Worm (Caenorhabditis elegans) whole organism, early embryonic: ENCODE data around the gene ugt-55.
A peak's percentile ranks its signal among the peaks of the same experiment; 100 is the strongest.

Source experiments
- B0310.2 ChIP-seq: sonication (generic microtip); optimal IDR thresholded peaks from 2 replicates; lab custom pipeline; 2016; ENCODE audit warnings: mild to moderate bottlenecking, missing genetic modification characterization, missing compliant biosample characterization
- F13C5.2 ChIP-seq: sonication (generic microtip); optimal IDR thresholded peaks from 2 replicates; lab custom pipeline; 2017; ENCODE audit warnings: mild to moderate bottlenecking, missing genetic modification characterization, inconsistent platforms, missing compliant biosample characterization
- aly-1 ChIP-seq: sonication (generic microtip); optimal IDR thresholded peaks from 2 replicates; lab custom pipeline; 2016; ENCODE audit warnings: missing genetic modification characterization, missing compliant biosample characterization
- ama-1 ChIP-seq: fragments of 150-350 bp; optimal IDR thresholded peaks from 2 replicates; lab custom pipeline; 2014
- ceh-13 ChIP-seq: fragments of 200-800 bp; sonication (Bioruptor generic); optimal IDR thresholded peaks from 2 replicates; lab custom pipeline; 2018; ENCODE audit warnings: mild to moderate bottlenecking, missing genetic modification characterization, missing compliant biosample characterization
- ceh-36 ChIP-seq: sonication (generic microtip); optimal IDR thresholded peaks from 2 replicates; lab custom pipeline; 2016; ENCODE audit warnings: missing genetic modification characterization, inconsistent platforms, missing compliant biosample characterization
- ets-7 ChIP-seq: sonication (generic microtip); optimal IDR thresholded peaks from 2 replicates; lab custom pipeline; 2016; ENCODE audit warnings: missing genotype, missing genetic modification characterization, missing compliant biosample characterization
- flt-1 ChIP-seq: fragments of 200-800 bp; sonication (Bioruptor generic); IDR thresholded peaks from 2 replicates; pipeline ENCODE4 v1.3.6; 2022; ENCODE audit warnings: missing genetic modification characterization, missing compliant biosample characterization
- hmbx-1 ChIP-seq: sonication (generic microtip); optimal IDR thresholded peaks from 2 replicates; lab custom pipeline; 2016; ENCODE audit warnings: mild to moderate bottlenecking, missing genetic modification characterization, missing compliant biosample characterization
- hmg-4 ChIP-seq: fragments of 200-800 bp; sonication (Bioruptor generic); optimal IDR thresholded peaks from 2 replicates; lab custom pipeline; 2018; ENCODE audit warnings: mild to moderate bottlenecking, missing genetic modification characterization, missing compliant biosample characterization
- hnd-1 ChIP-seq: sonication (generic microtip); optimal IDR thresholded peaks from 2 replicates; lab custom pipeline; 2016; ENCODE audit warnings: missing genetic modification characterization, missing compliant biosample characterization
- pes-1 ChIP-seq: fragments of 200-800 bp; sonication (Bioruptor generic); IDR thresholded peaks from 2 replicates; pipeline ENCODE4 v1.3.6; 2022; ENCODE audit warnings: missing genetic modification reagents, missing genetic modification characterization, missing compliant biosample characterization
- scrt-1 ChIP-seq: fragments of 200-800 bp; sonication (Bioruptor generic); IDR thresholded peaks from 2 replicates; pipeline ENCODE4 v1.3.6; 2022; ENCODE audit warnings: missing genetic modification characterization, missing compliant biosample characterization
- sea-1 ChIP-seq: fragments of 200-800 bp; sonication (Bioruptor generic); conservative IDR thresholded peaks from 2 replicates; pipeline ENCODE4 v1.3.6; 2022; ENCODE audit warnings: missing genetic modification characterization, missing compliant biosample characterization
- tbx-11 ChIP-seq: fragments of 200-800 bp; sonication (Bioruptor generic); IDR thresholded peaks from 2 replicates; pipeline ENCODE4 v1.3.6; 2022; ENCODE audit warnings: missing genetic modification characterization, missing compliant biosample characterization
- tbx-37 ChIP-seq: fragments of 200-800 bp; sonication (Bioruptor generic); conservative IDR thresholded peaks from 2 replicates; pipeline ENCODE4 v1.3.6; 2022; ENCODE audit warnings: missing genetic modification reagents, missing genetic modification characterization, missing compliant biosample characterization
- tra-4 ChIP-seq: sonication (generic microtip); optimal IDR thresholded peaks from 2 replicates; lab custom pipeline; 2017; ENCODE audit warnings: missing genetic modification characterization, missing compliant biosample characterization

ugt-55 gene

ce11 chrV:12261377-12261776, 4.9 kb downstream of the ugt-55 start, which contains the start of gene tbb-6:
tbb-6 (plus strand) TSS chrV:12261531.
- TF ChIP-seq flt-1 (no peak), B0310.2 (no peak), tbx-11 (no peak), tbx-37 (no peak), sea-1 (GFP tag; lab: Robert Waterston, UW) (no peak), F13C5.2 (no peak), tra-4 (tag; lab: Kevin White, UChicago) (no peak), ets-7 (no peak), hmg-4 (GFP tag; lab: Kevin White, UChicago) (no peak), aly-1 (no peak), ama-1 (lab: Kevin White, UChicago) (no peak), ceh-36 (no peak), hnd-1 (tag; lab: Kevin White, UChicago) (no peak), pes-1 (no peak)

DNA sequence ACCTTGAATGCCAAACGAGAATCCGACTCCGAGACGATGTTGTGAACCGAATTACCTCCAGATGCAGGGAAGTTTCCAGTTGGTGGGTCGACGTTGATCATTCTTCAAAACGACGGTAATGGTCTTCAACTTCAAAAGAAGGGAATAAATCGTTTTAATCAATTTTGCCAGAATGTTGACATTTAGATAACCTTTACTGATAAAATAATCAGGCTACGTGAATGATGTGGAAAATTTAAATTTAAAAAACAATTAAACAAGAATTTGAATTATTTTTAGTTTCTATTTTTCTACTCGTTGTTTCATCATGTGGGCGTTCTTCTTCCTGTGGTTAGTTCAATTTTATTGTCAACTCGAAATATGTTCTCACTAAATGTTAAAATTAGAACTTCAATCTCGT, 7.2 kb downstream of the ugt-55 start, which contains the start of gene ssp-35:
TSS of gene ssp-35 (minus strand) at position 101 of the 400 bp plus-strand sequence.
- TF ChIP-seq ceh-36 (no peak), sea-1 (GFP tag; lab: Robert Waterston, UW) (no peak), hmg-4 (GFP tag; lab: Kevin White, UChicago) (no peak), tbx-37 (no peak), F13C5.2 (no peak), ceh-13 (no peak), pes-1 (no peak), hnd-1 (tag; lab: Kevin White, UChicago) (no peak), tra-4 (tag; lab: Kevin White, UChicago) (no peak), flt-1 (no peak), hmbx-1 (tag; lab: Kevin White, UChicago) (no peak), tbx-11 (no peak), ets-7 (no peak), scrt-1 (GFP tag; lab: Robert Waterston, UW) (no peak), B0310.2 (no peak), aly-1 (no peak), ama-1 (lab: Kevin White, UChicago) (no peak)

DNA sequence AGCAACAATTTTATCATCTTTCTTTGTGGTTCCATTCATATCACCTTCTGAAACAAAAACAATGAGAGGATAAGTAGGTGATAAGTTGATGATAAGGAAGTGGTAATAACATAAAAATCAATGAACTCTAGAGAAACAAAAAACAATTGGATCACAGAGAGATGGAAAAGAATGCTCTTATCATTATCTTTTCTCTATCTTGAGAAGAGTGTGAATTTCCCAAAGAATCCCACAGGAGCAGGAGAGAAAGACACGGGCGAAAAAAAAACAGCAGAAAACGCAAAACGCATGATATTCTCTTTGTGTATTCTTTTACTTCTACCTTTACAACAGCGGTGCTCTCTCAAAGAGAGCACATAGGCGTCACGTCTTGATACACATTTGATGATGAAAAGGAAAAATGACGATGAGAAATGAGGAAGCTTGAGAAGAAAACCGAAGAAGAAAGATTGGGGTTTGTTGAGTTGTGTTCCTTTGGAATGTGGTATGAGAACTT, 12.8 kb downstream of the ugt-55 start, which contains the start of gene twk-24:
TSS of gene twk-24 (minus strand) at position 51 of the 496 bp plus-strand sequence.
- TF ChIP-seq tbx-37 (no peak), ceh-13 (no peak), hmbx-1 (tag; lab: Kevin White, UChicago) (no peak), tbx-11 (no peak), scrt-1 (GFP tag; lab: Robert Waterston, UW) (no peak), ets-7 (no peak), tra-4 (tag; lab: Kevin White, UChicago) (no peak), sea-1 (GFP tag; lab: Robert Waterston, UW) (no peak), flt-1 (no peak), hmg-4 (GFP tag; lab: Kevin White, UChicago) (no peak), pes-1 (no peak), hnd-1 (tag; lab: Kevin White, UChicago) (no peak), aly-1 (no peak), ceh-36 (no peak)

- TF ChIP-seq hmg-4 (GFP tag; lab: Kevin White, UChicago) (no peak), ceh-13 (no peak), scrt-1 (GFP tag; lab: Robert Waterston, UW) (no peak), tra-4 (tag; lab: Kevin White, UChicago) (no peak), hmbx-1 (tag; lab: Kevin White, UChicago) (no peak), tbx-11 (no peak), ama-1 (lab: Kevin White, UChicago) (no peak), aly-1 (no peak), B0310.2 (no peak), sea-1 (GFP tag; lab: Robert Waterston, UW) (no peak)
These were observed 15.0 kb downstream of the ugt-55 start, which contains the start of the genes tsfm-1 and capg-2 for ce11 chrV:12271495-12271894. tsfm-1 (minus strand) TSS chrV:12271551. capg-2 (plus strand) TSS chrV:12271873.

- TF ChIP-seq flt-1: no peak
- TF ChIP-seq tbx-11: no peak
- no peak for TF ChIP-seq ceh-13
- TF ChIP-seq tbx-37: no peak
- no peak for TF ChIP-seq B0310.2
- TF ChIP-seq aly-1: no peak
- no peak for TF ChIP-seq hmbx-1 (tag; lab: Kevin White, UChicago)
- no peak for TF ChIP-seq F13C5.2
- no peak for TF ChIP-seq hnd-1 (tag; lab: Kevin White, UChicago)
- TF ChIP-seq hmg-4 (GFP tag; lab: Kevin White, UChicago): no peak
- TF ChIP-seq ama-1 (lab: Kevin White, UChicago): no peak
- TF ChIP-seq scrt-1 (GFP tag; lab: Robert Waterston, UW): no peak
- no peak for TF ChIP-seq tra-4 (tag; lab: Kevin White, UChicago)
- TF ChIP-seq ets-7: no peak
- no peak for TF ChIP-seq ceh-36
- TF ChIP-seq sea-1 (GFP tag; lab: Robert Waterston, UW): no peak
- no peak for TF ChIP-seq pes-1
These were observed 19.2 kb downstream of the ugt-55 start for ce11 chrV:12275714-12276113.

DNA sequence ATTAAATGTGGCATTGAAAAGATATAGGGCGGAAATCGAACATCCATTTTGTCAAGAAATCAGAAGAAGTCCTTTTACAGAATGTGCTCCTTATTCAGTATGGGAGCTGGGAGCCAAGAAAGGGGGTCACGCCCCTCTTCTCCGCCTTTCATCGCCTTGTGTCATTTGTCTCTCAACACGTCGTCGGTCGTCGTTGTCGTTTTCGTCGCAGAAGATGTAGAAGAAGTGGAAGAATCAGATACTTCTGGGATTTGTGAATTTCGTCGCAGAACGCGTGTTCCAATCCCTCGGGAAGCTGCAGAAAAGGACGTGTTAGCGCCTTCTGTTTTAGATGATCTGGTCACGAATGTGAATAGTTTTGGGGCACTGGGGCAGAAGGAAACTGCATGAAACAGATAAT, 20.4 kb downstream of the ugt-55 start, which contains the start of gene bnc-1:
TSS of gene bnc-1 (minus strand) at position 101 of the 400 bp plus-strand sequence.
- no peak for TF ChIP-seq F13C5.2
- TF ChIP-seq aly-1: no peak
- TF ChIP-seq scrt-1 (GFP tag; lab: Robert Waterston, UW): no peak
- no peak for TF ChIP-seq ets-7
- no peak for TF ChIP-seq hmg-4 (GFP tag; lab: Kevin White, UChicago)
- no peak for TF ChIP-seq tbx-11
- no peak for TF ChIP-seq ceh-36
- TF ChIP-seq tra-4 (tag; lab: Kevin White, UChicago): no peak
- TF ChIP-seq tbx-37: no peak
- TF ChIP-seq hnd-1 (tag; lab: Kevin White, UChicago): no peak
- no peak for TF ChIP-seq pes-1
- TF ChIP-seq ceh-13: no peak

DNA sequence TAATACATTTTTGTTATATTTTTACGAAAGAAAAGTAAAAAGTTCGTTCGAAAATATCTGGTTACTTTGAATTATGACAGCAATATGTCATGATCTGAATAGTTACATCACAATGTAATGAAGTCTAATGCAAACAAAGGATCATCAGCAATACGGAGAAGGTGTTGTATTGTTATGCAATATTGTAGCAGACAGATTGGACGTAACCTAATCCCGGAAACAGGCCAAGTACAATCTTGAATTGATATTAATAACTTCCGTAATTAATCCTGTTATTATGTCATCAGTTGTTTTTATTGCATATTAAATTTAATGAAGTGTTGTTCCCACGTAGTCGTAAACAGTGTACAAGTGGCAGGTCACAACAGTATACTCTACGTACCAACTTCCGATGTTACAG, 25.0 kb downstream of the ugt-55 start:
- TF ChIP-seq hmbx-1 (tag; lab: Kevin White, UChicago) (no peak), ceh-36 (peak; percentile 3)

ce11 chrV:12283187-12283586, 26.7 kb downstream of the ugt-55 start, which contains the start of gene F55C5.10:
F55C5.10 (plus strand) TSS chrV:12283487.
- TF ChIP-seq hmg-4 (GFP tag; lab: Kevin White, UChicago): no peak
- TF ChIP-seq B0310.2: no peak
- TF ChIP-seq ets-7: no peak
- no peak for TF ChIP-seq ceh-36
- TF ChIP-seq ama-1 (lab: Kevin White, UChicago): no peak
- TF ChIP-seq scrt-1 (GFP tag; lab: Robert Waterston, UW): no peak
- no peak for TF ChIP-seq hmbx-1 (tag; lab: Kevin White, UChicago)
- no peak for TF ChIP-seq aly-1
- no peak for TF ChIP-seq F13C5.2
- TF ChIP-seq tbx-11: no peak
- TF ChIP-seq pes-1: no peak
- no peak for TF ChIP-seq tra-4 (tag; lab: Kevin White, UChicago)
- no peak for TF ChIP-seq ceh-13
